Fruit fly (Drosophila melanogaster) whole organism, adult: ENCODE data around the gene Hcf.

Source experiments
- CG12768 ChIP-seq: fragments of 200-800 bp; sonication (Bioruptor generic); optimal IDR thresholded peaks from 2 replicates; lab custom pipeline; 2017; ENCODE audit warnings: missing biosample characterization, missing genetic modification characterization, mild to moderate bottlenecking, moderate library complexity, missing genetic modification reagents
- CG14711 ChIP-seq: fragments of 200-800 bp; sonication (Bioruptor generic); optimal IDR thresholded peaks from 2 replicates; lab custom pipeline; 2018; ENCODE audit warnings: missing biosample characterization, mild to moderate bottlenecking, missing genetic modification characterization, moderate library complexity
- CG7101 ChIP-seq: fragments of 200-800 bp; sonication (Bioruptor generic); optimal IDR thresholded peaks from 2 replicates; lab custom pipeline; 2018; ENCODE audit warnings: missing biosample characterization, mild to moderate bottlenecking, missing genetic modification characterization, moderate library complexity
- Mnt ChIP-seq: fragments of 200-800 bp; sonication (Bioruptor generic); optimal IDR thresholded peaks from 2 replicates; lab custom pipeline; 2016; ENCODE audit warnings: missing biosample characterization, mild to moderate bottlenecking, missing genetic modification characterization
- kay ChIP-seq: fragments of 200-800 bp; sonication (Bioruptor generic); peaks from one replicate; lab custom pipeline; 2016; ENCODE audit warnings: missing biosample characterization, missing genetic modification characterization, borderline replicate concordance
- ovo ChIP-seq: fragments of 200-800 bp; sonication (Bioruptor generic); optimal IDR thresholded peaks from 2 replicates; lab custom pipeline; 2016; ENCODE audit warnings: missing biosample characterization, missing genetic modification characterization
- pad ChIP-seq: fragments of 200-800 bp; sonication (Bioruptor generic); optimal IDR thresholded peaks from 3 replicates; lab custom pipeline; 2017; ENCODE audit warnings: missing biosample characterization, missing genetic modification characterization, mild to moderate bottlenecking, moderate library complexity, missing genetic modification reagents

DNA sequence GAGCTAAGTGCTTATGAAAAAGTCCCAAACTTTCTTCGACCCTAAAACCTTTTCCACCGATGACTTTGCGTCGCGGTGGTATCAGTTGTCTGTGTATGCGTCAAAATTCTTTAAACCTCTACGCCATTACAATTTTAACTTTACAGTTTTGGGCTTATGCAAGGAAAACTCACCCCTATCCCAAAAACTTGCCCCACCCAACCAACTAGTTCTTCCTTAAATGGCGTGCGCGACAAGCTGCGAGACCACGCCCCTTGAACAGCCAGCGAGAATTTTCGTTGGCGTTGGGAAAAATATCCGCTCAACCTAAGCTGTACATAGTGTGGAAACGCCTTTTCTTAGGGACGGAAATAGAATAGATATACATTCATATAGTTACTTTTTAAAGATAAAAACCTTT lies 59.0 kb downstream of the Hcf start:
- TF ChIP-seq CG7101 (tag; lab: Kevin White, UChicago) (no peak), pad (no peak), CG14711 (tag; lab: Kevin White, UChicago) (no peak), Mnt (GFP tag; lab: Kevin White, UChicago) (no peak), kay (GFP tag; lab: Kevin White, UChicago) (no peak), ovo (GFP tag; lab: Kevin White, UChicago) (no peak), CG12768 (GFP tag; lab: Kevin White, UChicago) (no peak)
